Worm (Caenorhabditis elegans): Measurements from ENCODE around the gene F26F4.12.

ce11 chrIII:4930154-4930679, 20.4 kb upstream of the F26F4.12 start, which contains the start of gene set-2:
- TF ChIP-seq dao-5 (tag; optimal IDR thresholded peaks at IDR 0.05), result no peak
- no peak for TF ChIP-seq him-1 (tag; optimal IDR thresholded peaks at IDR 0.05)
